Worm (Caenorhabditis elegans) whole organism, midembryonic: ENCODE data around the gene M03C11.1.

Experiments used
- cog-1 ChIP-seq: sonication (generic microtip); optimal IDR thresholded peaks from 2 replicates; lab custom pipeline; 2016; ENCODE audit warnings: missing genetic modification characterization, missing compliant biosample characterization
- klf-2 ChIP-seq: fragments of 200-800 bp; sonication (Bioruptor generic); conservative IDR thresholded peaks from 2 replicates; pipeline ENCODE4 v1.3.6; 2022; ENCODE audit warnings: missing genetic modification reagents, missing genetic modification characterization, missing compliant biosample characterization
- tab-1 ChIP-seq: fragments of 200-800 bp; sonication (Bioruptor generic); IDR thresholded peaks from 2 replicates; pipeline ENCODE4 v1.3.6; 2022; ENCODE audit warnings: missing genetic modification characterization, missing compliant biosample characterization
- ztf-23 ChIP-seq: fragments of 200-800 bp; sonication (Bioruptor generic); IDR thresholded peaks from 2 replicates; pipeline ENCODE4 v1.3.6; 2022; ENCODE audit warnings: missing genetic modification reagents, missing genetic modification characterization, missing compliant biosample characterization

- no peak for TF ChIP-seq ztf-23
- TF ChIP-seq tab-1 = no peak
- no peak for TF ChIP-seq cog-1
- no peak for TF ChIP-seq klf-2 (GFP tag; lab: Robert Waterston, UW)
Observed at ce11 chrIII:10351595-10352207, 44.2 kb downstream of the M03C11.1 start, which contains the start of gene T07C4.3.
